Worm (Caenorhabditis elegans) whole organism, mixed stage, embryonic: ENCODE data around the gene F41B5.12.

Experiments used
- M03D4.4 ChIP-seq: sonication (generic microtip); optimal IDR thresholded peaks from 2 replicates; lab custom pipeline; 2017; ENCODE audit warnings: mild to moderate bottlenecking, missing genetic modification characterization, missing compliant biosample characterization
- bed-3 ChIP-seq: fragments of 200-800 bp; sonication (Bioruptor generic); optimal IDR thresholded peaks from 3 replicates; lab custom pipeline; 2018; ENCODE audit warnings: mild to moderate bottlenecking, missing genetic modification characterization, moderate library complexity, missing compliant biosample characterization
- blmp-1 ChIP-seq: fragments of 150-350 bp; optimal IDR thresholded peaks from 2 replicates; lab custom pipeline; 2014; ENCODE audit warnings: missing biosample characterization, missing genetic modification characterization
- ceh-39 ChIP-seq: fragments of 150-350 bp; optimal IDR thresholded peaks from 2 replicates; lab custom pipeline; 2014; ENCODE audit warnings: missing biosample characterization, missing genetic modification characterization
- ceh-43 ChIP-seq: fragments of 200-800 bp; sonication (Bioruptor generic); optimal IDR thresholded peaks from 2 replicates; lab custom pipeline; 2018; ENCODE audit warnings: mild to moderate bottlenecking, missing genetic modification characterization, moderate library complexity, missing compliant biosample characterization
- ceh-83 ChIP-seq: fragments of 200-800 bp; sonication (Bioruptor generic); optimal IDR thresholded peaks from 2 replicates; lab custom pipeline; 2018; ENCODE audit warnings: mild to moderate bottlenecking, missing genetic modification characterization, missing compliant biosample characterization
- ces-1 ChIP-seq: fragments of 150-350 bp; optimal IDR thresholded peaks from 2 replicates; lab custom pipeline; 2014; ENCODE audit warnings: missing biosample characterization, missing genetic modification reagents, missing genetic modification characterization
- cnd-1 ChIP-seq: fragments of 200-800 bp; sonication (Bioruptor generic); optimal IDR thresholded peaks from 2 replicates; lab custom pipeline; 2018; ENCODE audit warnings: mild to moderate bottlenecking, missing genetic modification characterization, missing compliant biosample characterization
- drap-1 ChIP-seq: fragments of 200-800 bp; sonication (Bioruptor generic); optimal IDR thresholded peaks from 3 replicates; lab custom pipeline; 2018; ENCODE audit warnings: mild to moderate bottlenecking, missing genetic modification characterization, missing compliant biosample characterization
- elt-1 ChIP-seq: sonication (generic microtip); optimal IDR thresholded peaks from 2 replicates; lab custom pipeline; 2017; ENCODE audit warnings: missing genetic modification characterization, mild to moderate bottlenecking, missing compliant biosample characterization, antibody characterized with exemption, moderate library complexity, borderline replicate concordance; ENCODE audit not compliant: insufficient read depth
- elt-3 ChIP-seq: fragments of 150-350 bp; optimal IDR thresholded peaks from 2 replicates; lab custom pipeline; 2014; ENCODE audit warnings: missing biosample characterization, missing genetic modification characterization
- flh-1 ChIP-seq: fragments of 200-800 bp; sonication (Bioruptor generic); optimal IDR thresholded peaks from 2 replicates; lab custom pipeline; 2018; ENCODE audit warnings: mild to moderate bottlenecking, missing genetic modification characterization, moderate library complexity, missing compliant biosample characterization
- ham-2 ChIP-seq: fragments of 200-800 bp; sonication (Bioruptor generic); optimal IDR thresholded peaks from 2 replicates; lab custom pipeline; 2018; ENCODE audit warnings: mild to moderate bottlenecking, missing genetic modification characterization, missing compliant biosample characterization
- hlh-1 ChIP-seq: fragments of 150-350 bp; optimal IDR thresholded peaks from 2 replicates; lab custom pipeline; 2014; ENCODE audit warnings: missing biosample characterization, missing genetic modification reagents, missing genetic modification characterization
- lin-13 ChIP-seq: fragments of 150-350 bp; optimal IDR thresholded peaks from 2 replicates; lab custom pipeline; 2014; ENCODE audit warnings: missing biosample characterization, missing genetic modification characterization
- lin-32 ChIP-seq: fragments of 200-800 bp; sonication (Bioruptor generic); optimal IDR thresholded peaks from 2 replicates; lab custom pipeline; 2018; ENCODE audit warnings: mild to moderate bottlenecking, missing genetic modification characterization, missing compliant biosample characterization
- lsy-2 ChIP-seq: fragments of 150-350 bp; optimal IDR thresholded peaks from 2 replicates; lab custom pipeline; 2014; ENCODE audit warnings: missing biosample characterization, missing genetic modification characterization
- mep-1 ChIP-seq: fragments of 150-350 bp; optimal IDR thresholded peaks from 2 replicates; lab custom pipeline; 2017; ENCODE audit warnings: missing biosample characterization, missing genetic modification reagents, missing genetic modification characterization, inconsistent platforms
- mls-2 ChIP-seq: sonication (generic microtip); optimal IDR thresholded peaks from 2 replicates; lab custom pipeline; 2016; ENCODE audit warnings: mild to moderate bottlenecking, missing genetic modification characterization, moderate library complexity, missing compliant biosample characterization
- nhr-12 ChIP-seq: fragments of 150-350 bp; optimal IDR thresholded peaks from 2 replicates; lab custom pipeline; 2014; ENCODE audit warnings: missing biosample characterization, missing genetic modification characterization
- nhr-2 ChIP-seq: fragments of 150-350 bp; optimal IDR thresholded peaks from 2 replicates; lab custom pipeline; 2014; ENCODE audit warnings: missing biosample characterization, missing genetic modification characterization
- nhr-237 ChIP-seq: fragments of 150-350 bp; optimal IDR thresholded peaks from 2 replicates; lab custom pipeline; 2014; ENCODE audit warnings: missing biosample characterization, missing genetic modification characterization
- nhr-28 ChIP-seq: fragments of 150-350 bp; optimal IDR thresholded peaks from 2 replicates; lab custom pipeline; 2014; ENCODE audit warnings: missing biosample characterization, missing genetic modification characterization
- nhr-76 ChIP-seq: sonication (generic microtip); optimal IDR thresholded peaks from 2 replicates; lab custom pipeline; 2017; ENCODE audit warnings: missing biosample characterization, missing genetic modification characterization
- pha-4 ChIP-seq: fragments of 150-350 bp; optimal IDR thresholded peaks from 2 replicates; lab custom pipeline; 2018; ENCODE audit warnings: missing biosample characterization, missing genetic modification reagents, missing genetic modification characterization
- sem-2 ChIP-seq: fragments of 200-800 bp; sonication (Bioruptor generic); optimal IDR thresholded peaks from 2 replicates; lab custom pipeline; 2018; ENCODE audit warnings: mild to moderate bottlenecking, missing genetic modification characterization, missing compliant biosample characterization
- snpc-4 ChIP-seq: fragments of 150-350 bp; optimal IDR thresholded peaks from 2 replicates; lab custom pipeline; 2014; ENCODE audit warnings: missing biosample characterization, missing genetic modification characterization
- sptf-1 ChIP-seq: sonication (generic microtip); optimal IDR thresholded peaks from 2 replicates; lab custom pipeline; 2017; ENCODE audit warnings: mild to moderate bottlenecking, missing genetic modification characterization, moderate library complexity, missing compliant biosample characterization
- tbx-8 ChIP-seq: fragments of 200-800 bp; sonication (Bioruptor generic); optimal IDR thresholded peaks from 2 replicates; lab custom pipeline; 2018; ENCODE audit warnings: mild to moderate bottlenecking, missing genetic modification characterization, moderate library complexity, missing compliant biosample characterization
- unc-120 ChIP-seq: sonication (generic microtip); optimal IDR thresholded peaks from 2 replicates; lab custom pipeline; 2017; ENCODE audit warnings: missing genetic modification characterization, missing compliant biosample characterization; ENCODE audit not compliant: poor library complexity, severe bottlenecking
- unc-39 ChIP-seq: fragments of 150-350 bp; optimal IDR thresholded peaks from 2 replicates; lab custom pipeline; 2014; ENCODE audit warnings: missing biosample characterization, missing genetic modification characterization
- unc-62 ChIP-seq: fragments of 150-350 bp; optimal IDR thresholded peaks from 2 replicates; lab custom pipeline; 2014; ENCODE audit warnings: missing biosample characterization, missing genetic modification reagents, missing genetic modification characterization
- zip-8 ChIP-seq: fragments of 150-350 bp; optimal IDR thresholded peaks from 2 replicates; lab custom pipeline; 2014; ENCODE audit warnings: missing biosample characterization, missing genetic modification characterization
- ztf-11 ChIP-seq: fragments of 150-350 bp; optimal IDR thresholded peaks from 2 replicates; lab custom pipeline; 2014; ENCODE audit warnings: missing biosample characterization, missing genetic modification characterization

The F41B5.12 gene

ce11 chrV:2242630-2243029, 18.1 kb upstream of the F41B5.12 start, which contains the start of gene cyp-33C3:
Gene cyp-33C3 (plus strand): TSS chrV:2242778.
- TF ChIP-seq nhr-28 (no peak), unc-120 (tag; lab: Kevin White, UChicago) (no peak), nhr-237 (tag; lab: Kevin White, UChicago) (no peak), ceh-83 (GFP tag; lab: Kevin White, UChicago) (no peak), ztf-11 (no peak), elt-1 (tag; lab: Kevin White, UChicago) (no peak), blmp-1 (tag; lab: Kevin White, UChicago) (no peak), ham-2 (GFP tag; lab: Kevin White, UChicago) (no peak), zip-8 (tag; lab: Kevin White, UChicago) (no peak), nhr-12 (tag; lab: Kevin White, UChicago) (no peak), sem-2 (GFP tag; lab: Kevin White, UChicago) (no peak), lin-32 (no peak), elt-3 (no peak), lsy-2 (tag; lab: Kevin White, UChicago) (no peak), pha-4 (tag; lab: Kevin White, UChicago) (no peak), bed-3 (GFP tag; lab: Kevin White, UChicago) (no peak), ces-1 (GFP tag; lab: Kevin White, UChicago) (no peak), unc-39 (tag; lab: Kevin White, UChicago) (no peak), nhr-76 (no peak)
- TF ChIP-seq, all 35 proteins: peak for 0

- TF ChIP-seq ceh-39 (tag; lab: Kevin White, UChicago) (no peak), ceh-43 (GFP tag; lab: Kevin White, UChicago) (no peak), snpc-4 (tag; lab: Kevin White, UChicago) (no peak), blmp-1 (tag; lab: Kevin White, UChicago) (no peak), ztf-11 (no peak), sptf-1 (no peak), nhr-28 (no peak)
These were observed 16.0 kb upstream of the F41B5.12 start, which contains the start of gene cyp-33C5 for ce11 chrV:2244751-2245150. Gene cyp-33C5 (plus strand): TSS chrV:2245004.

- TF ChIP-seq nhr-28 (no peak), M03D4.4 (no peak), unc-62 (GFP tag; lab: Kevin White, UChicago) (no peak), nhr-2 (tag; lab: Kevin White, UChicago) (no peak), elt-3 (no peak), drap-1 (GFP tag; lab: Kevin White, UChicago) (no peak), ceh-39 (tag; lab: Kevin White, UChicago) (no peak), hlh-1 (no peak)
These were observed 11.4 kb upstream of the F41B5.12 start, which contains the start of gene cyp-33C6 for ce11 chrV:2249310-2249709. Gene cyp-33C6 (minus strand): TSS chrV:2249410.

ce11 chrV:2250126-2250590, 10.6 kb upstream of the F41B5.12 start, which contains the start of gene cyp-33C7:
Gene cyp-33C7 (plus strand): TSS chrV:2250540.
- TF ChIP-seq ces-1 (GFP tag; lab: Kevin White, UChicago) (no peak), ztf-11 (no peak), lin-32 (no peak), elt-1 (tag; lab: Kevin White, UChicago) (no peak), unc-39 (tag; lab: Kevin White, UChicago) (no peak), tbx-8 (GFP tag; lab: Kevin White, UChicago) (no peak), M03D4.4 (no peak), nhr-2 (tag; lab: Kevin White, UChicago) (no peak)
- TF ChIP-seq, all 35 proteins: peak for 0

- TF ChIP-seq lsy-2 (tag; lab: Kevin White, UChicago): no peak
- TF ChIP-seq unc-39 (tag; lab: Kevin White, UChicago): no peak
- TF ChIP-seq drap-1 (GFP tag; lab: Kevin White, UChicago): no peak
- TF ChIP-seq nhr-28: no peak
- TF ChIP-seq snpc-4 (tag; lab: Kevin White, UChicago): no peak
These were observed 9.0 kb upstream of the F41B5.12 start for ce11 chrV:2251774-2252173.

- TF ChIP-seq flh-1 (no peak), mep-1 (tag; lab: Kevin White, UChicago) (no peak), nhr-28 (no peak), unc-62 (GFP tag; lab: Kevin White, UChicago) (no peak), snpc-4 (tag; lab: Kevin White, UChicago) (no peak), cnd-1 (tag; lab: Kevin White, UChicago) (no peak), pha-4 (tag; lab: Kevin White, UChicago) (no peak), ceh-39 (tag; lab: Kevin White, UChicago) (no peak), mls-2 (tag; lab: Kevin White, UChicago) (no peak), tbx-8 (GFP tag; lab: Kevin White, UChicago) (no peak), nhr-237 (tag; lab: Kevin White, UChicago) (no peak), unc-120 (tag; lab: Kevin White, UChicago) (no peak), nhr-12 (tag; lab: Kevin White, UChicago) (no peak), sptf-1 (no peak), M03D4.4 (no peak), lin-13 (tag; lab: Kevin White, UChicago) (no peak)
These were observed 6.1 kb upstream of the F41B5.12 start, which contains the start of gene str-253 for ce11 chrV:2254553-2255124. Gene str-253 (minus strand): TSS chrV:2254603.
